Comparison of ENCODE assay signal across 5 fruit fly cellular contexts in genomic region chr2L:17378767-17379301, dm6.
A peak's percentile ranks its signal among the peaks of the same experiment; 100 is the strongest.
TF ChIP-seq lines count a peak whose summit lies in the region.

No protein-coding gene starts in this region.

- peak; percentile 75 for TF ChIP-seq CTCF in whole organism, embryonic (GFP tag; optimal IDR thresholded peaks at IDR 0.05; lab: Kevin White, UChicago)

TF ChIP-seq in whole organism, adult, 20 proteins besides CTCF, POLR2A, EP300 and RAD21 (continues in another document):
- peak; percentile 82 for TF ChIP-seq CG5204 (GFP tag; optimal IDR thresholded peaks at IDR 0.05; lab: Kevin White, UChicago)
- TF ChIP-seq cic (GFP tag; optimal IDR thresholded peaks at IDR 0.05; lab: Kevin White, UChicago): peak; percentile 44
- TF ChIP-seq CG12768 (GFP tag; optimal IDR thresholded peaks at IDR 0.05; lab: Kevin White, UChicago): peak; percentile 67
- TF ChIP-seq toe (GFP tag; optimal IDR thresholded peaks at IDR 0.05; lab: Kevin White, UChicago): peak; percentile 69
- no peak for TF ChIP-seq cnc (optimal IDR thresholded peaks at IDR 0.05; lab: Kevin White, UChicago)
- TF ChIP-seq tj (GFP tag; optimal IDR thresholded peaks at IDR 0.05; lab: Kevin White, UChicago): peak; percentile 92
- peak; percentile 89 for TF ChIP-seq CG14711 (tag; optimal IDR thresholded peaks at IDR 0.05; lab: Kevin White, UChicago)
- peak; percentile 92 for TF ChIP-seq CG7045 (GFP tag; optimal IDR thresholded peaks at IDR 0.05; lab: Kevin White, UChicago)
- TF ChIP-seq pad (GFP tag; optimal IDR thresholded peaks at IDR 0.05; lab: Kevin White, UChicago): peak; percentile 73
- TF ChIP-seq kay (GFP tag; lab: Kevin White, UChicago; ENCODE audit: borderline replicate concordance): peak; percentile 77
- TF ChIP-seq CG7101 (tag; optimal IDR thresholded peaks at IDR 0.05; lab: Kevin White, UChicago): peak; percentile 93
- peak; percentile 51 for TF ChIP-seq Clk (GFP tag; optimal IDR thresholded peaks at IDR 0.05; lab: Kevin White, UChicago)
- TF ChIP-seq bab1 (GFP tag; optimal IDR thresholded peaks at IDR 0.05; lab: Kevin White, UChicago): peak; percentile 95
- peak; percentile 87 for TF ChIP-seq CG33017 (tag; optimal IDR thresholded peaks at IDR 0.05; lab: Kevin White, UChicago)
- peak; percentile 85 for TF ChIP-seq CG11617 (GFP tag; optimal IDR thresholded peaks at IDR 0.05; lab: Kevin White, UChicago)
- peak; percentile 74 for TF ChIP-seq Crg-1 (GFP tag; optimal IDR thresholded peaks at IDR 0.05; lab: Kevin White, UChicago)
- TF ChIP-seq ovo (GFP tag; optimal IDR thresholded peaks at IDR 0.05; lab: Kevin White, UChicago): no peak
- peak; percentile 76 for TF ChIP-seq CG1620 (GFP tag; optimal IDR thresholded peaks at IDR 0.05; lab: Kevin White, UChicago)

TF ChIP-seq in whole organism, embryonic, 481 proteins besides CTCF, POLR2A, EP300 and RAD21 (continues in another document):
- TF ChIP-seq tll (GFP tag; optimal IDR thresholded peaks at IDR 0.05; lab: Kevin White, UChicago) (peak in 1 of 2 experiments; percentile 98), CrebB (tag; optimal IDR thresholded peaks at IDR 0.05; lab: Kevin White, UChicago) (peak; percentile 91), Bgb (GFP tag; IDR thresholded peaks at IDR 0.05; lab: Robert Waterston, UW; ENCODE audit: partially characterized antibody) (no peak), sr (GFP tag; IDR thresholded peaks at IDR 0.05; lab: Robert Waterston, UW) (peak; percentile 88), CG10462 (GFP tag; optimal IDR thresholded peaks at IDR 0.05; lab: Kevin White, UChicago) (peak; percentile 95), emc (GFP tag; optimal IDR thresholded peaks at IDR 0.05; lab: Kevin White, UChicago) (peak; percentile 86), wek (GFP tag; optimal IDR thresholded peaks at IDR 0.05; lab: Kevin White, UChicago) (peak; percentile 97), run (tag; optimal IDR thresholded peaks at IDR 0.05; lab: Kevin White, UChicago) (peak; percentile 90), cas (GFP tag; IDR thresholded peaks at IDR 0.05; lab: Robert Waterston, UW) (peak; percentile 76), CG6272 (GFP tag; IDR thresholded peaks at IDR 0.05; lab: Robert Waterston, UW) (peak; percentile 87), CG10959 (GFP tag; IDR thresholded peaks at IDR 0.05; lab: Robert Waterston, UW) (peak; percentile 93), CG7556 (GFP tag; optimal IDR thresholded peaks at IDR 0.05; lab: Kevin White, UChicago) (peak; percentile 91), CG7745 (tag; optimal IDR thresholded peaks at IDR 0.05; lab: Kevin White, UChicago) (peak; percentile 88), MBD-R2 (GFP tag; IDR thresholded peaks at IDR 0.05; lab: Robert Waterston, UW) (peak; percentile 70; the same call in 1 of the 2 replicates), CG2875 (GFP tag; optimal IDR thresholded peaks at IDR 0.05; lab: Kevin White, UChicago) (peak; percentile 98), CG6254 (GFP tag; optimal IDR thresholded peaks at IDR 0.05; lab: Kevin White, UChicago) (peak; percentile 95), CG32772 (GFP tag; IDR thresholded peaks at IDR 0.05; lab: Robert Waterston, UW) (peak; percentile 94), CG14965 (GFP tag; optimal IDR thresholded peaks at IDR 0.05; lab: Kevin White, UChicago; ENCODE audit: borderline replicate concordance) (peak; percentile 95)

TF ChIP-seq in whole organism, prepupa, 60 proteins besides CTCF, POLR2A, EP300 and RAD21 (continues in another document):
- TF ChIP-seq CG6163 (GFP tag; IDR thresholded peaks at IDR 0.05; lab: Robert Waterston, UW) (peak; percentile 90), CG6792 (GFP tag; optimal IDR thresholded peaks at IDR 0.05; lab: Kevin White, UChicago) (peak; percentile 61), svp (GFP tag; lab: Kevin White, UChicago) (peak; percentile 90), topi (GFP tag; optimal IDR thresholded peaks at IDR 0.05; lab: Kevin White, UChicago) (peak; percentile 60), CG9139 (GFP tag; optimal IDR thresholded peaks at IDR 0.05; lab: Kevin White, UChicago) (no peak), CG16779 (tag; optimal IDR thresholded peaks at IDR 0.05; lab: Kevin White, UChicago) (peak; percentile 10), CG1621 (tag; optimal IDR thresholded peaks at IDR 0.05; lab: Kevin White, UChicago) (peak; percentile 58), Sox102F (GFP tag; optimal IDR thresholded peaks at IDR 0.05; lab: Kevin White, UChicago) (peak; percentile 50), Blimp-1 (GFP tag; optimal IDR thresholded peaks at IDR 0.05; lab: Kevin White, UChicago) (no peak), Lpt (GFP tag; optimal IDR thresholded peaks at IDR 0.05; lab: Kevin White, UChicago) (peak; percentile 59), pdm3 (GFP tag; optimal IDR thresholded peaks at IDR 0.05; lab: Kevin White, UChicago) (peak; percentile 83), Eip78C (GFP tag; lab: Kevin White, UChicago) (peak; percentile 89), CG8319 (GFP tag; optimal IDR thresholded peaks at IDR 0.05; lab: Kevin White, UChicago) (peak; percentile 54), CG11902 (GFP tag; optimal IDR thresholded peaks at IDR 0.05; lab: Kevin White, UChicago) (peak; percentile 51), eg (GFP tag; IDR thresholded peaks at IDR 0.05; lab: Robert Waterston, UW) (peak; percentile 93), fd59A (GFP tag; optimal IDR thresholded peaks at IDR 0.05; lab: Kevin White, UChicago) (peak; percentile 49), CG8119 (GFP tag; IDR thresholded peaks at IDR 0.05; lab: Robert Waterston, UW) (peak; percentile 80), lz (GFP tag; optimal IDR thresholded peaks at IDR 0.05; lab: Kevin White, UChicago) (peak; percentile 71), fd85E (GFP tag; optimal IDR thresholded peaks at IDR 0.05; lab: Kevin White, UChicago) (peak; percentile 48), Smox (GFP tag; optimal IDR thresholded peaks at IDR 0.05; lab: Kevin White, UChicago) (peak; percentile 60)

TF ChIP-seq in whole organism, pupa, 21 proteins besides CTCF, POLR2A, EP300 and RAD21 (continues in another document):
- TF ChIP-seq gl (tag; optimal IDR thresholded peaks at IDR 0.05; lab: Kevin White, UChicago): peak; percentile 45
- 0 out of 3 replicates have a peak, but pooled peaks have one; percentile 42 for TF ChIP-seq fd96Ca (GFP tag; IDR thresholded peaks at IDR 0.05; lab: Robert Waterston, UW)
- peak; percentile 94 for TF ChIP-seq CG4496 (GFP tag; IDR thresholded peaks at IDR 0.05; lab: Robert Waterston, UW)
- TF ChIP-seq CG10348 (GFP tag; IDR thresholded peaks at IDR 0.05; lab: Robert Waterston, UW): peak; percentile 67; the same call in 1 of the 2 replicates
- TF ChIP-seq Snoo (tag; optimal IDR thresholded peaks at IDR 0.05; lab: Kevin White, UChicago): peak; percentile 46
- TF ChIP-seq CG9948 (tag; optimal IDR thresholded peaks at IDR 0.05; lab: Kevin White, UChicago): peak; percentile 59
- TF ChIP-seq CG14655 (GFP tag; optimal IDR thresholded peaks at IDR 0.05; lab: Kevin White, UChicago): peak; percentile 86
- TF ChIP-seq D1 (tag; optimal IDR thresholded peaks at IDR 0.05; lab: Kevin White, UChicago): no peak
- TF ChIP-seq CG12605 (GFP tag; IDR thresholded peaks at IDR 0.05; lab: Robert Waterston, UW): peak; percentile 84
- TF ChIP-seq CG8159 (tag; optimal IDR thresholded peaks at IDR 0.05; lab: Kevin White, UChicago): peak; percentile 67
- TF ChIP-seq CG15710 (tag; optimal IDR thresholded peaks at IDR 0.05; lab: Kevin White, UChicago): peak; percentile 71
- TF ChIP-seq EcR (GFP tag; optimal IDR thresholded peaks at IDR 0.05; lab: Kevin White, UChicago): no peak
- peak; percentile 63 for TF ChIP-seq CG34367 (tag; optimal IDR thresholded peaks at IDR 0.05; lab: Kevin White, UChicago)
- TF ChIP-seq CG8301 (tag; optimal IDR thresholded peaks at IDR 0.05; lab: Kevin White, UChicago): peak; percentile 82
- peak; percentile 84 for TF ChIP-seq CG32121 (GFP tag; IDR thresholded peaks at IDR 0.05; lab: Robert Waterston, UW)
- TF ChIP-seq CG13204 (GFP tag; optimal IDR thresholded peaks at IDR 0.05; lab: Kevin White, UChicago): peak; percentile 3
- TF ChIP-seq Pif1A (GFP tag; optimal IDR thresholded peaks at IDR 0.05; lab: Kevin White, UChicago): peak; percentile 74
- peak; percentile 66 for TF ChIP-seq Pif1B (GFP tag; optimal IDR thresholded peaks at IDR 0.05; lab: Kevin White, UChicago)
- TF ChIP-seq rn (GFP tag; IDR thresholded peaks at IDR 0.05; lab: Robert Waterston, UW): peak; percentile 51; the same call in 1 of the 2 replicates
- peak; percentile 60 for TF ChIP-seq CG17806 (tag; optimal IDR thresholded peaks at IDR 0.05; lab: Kevin White, UChicago)

TF ChIP-seq in whole organism, wandering third instar larva, 38 proteins besides CTCF, POLR2A, EP300 and RAD21 (continues in another document):
- TF ChIP-seq psq (GFP tag; optimal IDR thresholded peaks at IDR 0.05; lab: Kevin White, UChicago) (peak; percentile 60), tai (GFP tag; optimal IDR thresholded peaks at IDR 0.05; lab: Kevin White, UChicago) (peak; percentile 55), CG32264 (GFP tag; optimal IDR thresholded peaks at IDR 0.05; lab: Kevin White, UChicago) (peak; percentile 12), Vsx2 (GFP tag; optimal IDR thresholded peaks at IDR 0.05; lab: Kevin White, UChicago; ENCODE audit: partially characterized antibody) (no peak), sv (GFP tag; optimal IDR thresholded peaks at IDR 0.05; lab: Kevin White, UChicago) (peak; percentile 91), ey (GFP tag; optimal IDR thresholded peaks at IDR 0.05; lab: Kevin White, UChicago) (peak; percentile 71), OdsH (GFP tag; optimal IDR thresholded peaks at IDR 0.05; lab: Kevin White, UChicago) (peak; percentile 66), fru (GFP tag; optimal IDR thresholded peaks at IDR 0.05; lab: Kevin White, UChicago) (peak; percentile 78), Hnf4 (GFP tag; optimal IDR thresholded peaks at IDR 0.05; lab: Kevin White, UChicago) (peak; percentile 79), br (GFP tag; optimal IDR thresholded peaks at IDR 0.05; lab: Kevin White, UChicago) (peak; percentile 64), rgr (GFP tag; optimal IDR thresholded peaks at IDR 0.05; lab: Kevin White, UChicago) (peak; percentile 74), HLH106 (tag; optimal IDR thresholded peaks at IDR 0.05; lab: Kevin White, UChicago) (peak; percentile 70), Sp1 (GFP tag; optimal IDR thresholded peaks at IDR 0.05; lab: Kevin White, UChicago) (peak; percentile 57), h (GFP tag; optimal IDR thresholded peaks at IDR 0.05; lab: Kevin White, UChicago) (peak; percentile 62), lola (GFP tag; optimal IDR thresholded peaks at IDR 0.05; lab: Kevin White, UChicago) (no peak), GATAd (GFP tag; optimal IDR thresholded peaks at IDR 0.05; lab: Kevin White, UChicago) (no peak), Hr78 (GFP tag; optimal IDR thresholded peaks at IDR 0.05; lab: Kevin White, UChicago) (no peak), Jra (GFP tag; optimal IDR thresholded peaks at IDR 0.05; lab: Kevin White, UChicago) (peak; percentile 54), foxo (GFP tag; optimal IDR thresholded peaks at IDR 0.05; lab: Kevin White, UChicago) (peak in 1 of 2 experiments; percentile 69), Mio (GFP tag; optimal IDR thresholded peaks at IDR 0.05; lab: Kevin White, UChicago) (no peak), Dfd (GFP tag; optimal IDR thresholded peaks at IDR 0.05; lab: Kevin White, UChicago) (no peak), brk (GFP tag; optimal IDR thresholded peaks at IDR 0.05; lab: Kevin White, UChicago) (no peak), dmrt93B (GFP tag; optimal IDR thresholded peaks at IDR 0.05; lab: Kevin White, UChicago) (peak; percentile 10)
